Fruit fly (Drosophila melanogaster): ENCODE data around the gene CG12523.

Gene CG12523

dm6 chr3L:10785988-10786706, 14.8 kb upstream of the CG12523 start (continued):
- no peak for TF ChIP-seq Scr (GFP tag; IDR thresholded peaks at IDR 0.05; ENCODE audit: partially characterized antibody)
- TF ChIP-seq Hr39 (optimal IDR thresholded peaks at IDR 0.05) = no peak
- no peak for TF ChIP-seq Dad (GFP tag; optimal IDR thresholded peaks at IDR 0.05)
- peak; percentile 27 for TF ChIP-seq CG17385 (GFP tag; optimal IDR thresholded peaks at IDR 0.05)
- peak; percentile 80 for TF ChIP-seq dmrt99B (tag; optimal IDR thresholded peaks at IDR 0.05)
- TF ChIP-seq CG10979 (tag; optimal IDR thresholded peaks at IDR 0.05) = peak; percentile 26
- TF ChIP-seq pnt (GFP tag; optimal IDR thresholded peaks at IDR 0.05) = no peak
- peak; percentile 78 for TF ChIP-seq sens (GFP tag)
- peak; percentile 0 for TF ChIP-seq Deaf1 (tag; optimal IDR thresholded peaks at IDR 0.05)
- peak; percentile 17; the same call in 1 of the 2 replicates for TF ChIP-seq CG32532 (GFP tag; IDR thresholded peaks at IDR 0.05)
- no peak for TF ChIP-seq gce (GFP tag; IDR thresholded peaks at IDR 0.05)
- TF ChIP-seq otp (GFP tag; IDR thresholded peaks at IDR 0.05) = 0 out of 3 replicates have a peak, but pooled peaks have one; percentile 16
- TF ChIP-seq CG14710 (tag; optimal IDR thresholded peaks at IDR 0.05) = peak; percentile 12
- no peak for TF ChIP-seq GATAe (GFP tag; conservative IDR thresholded peaks at IDR 0.05)
- TF ChIP-seq CG7839 (tag; optimal IDR thresholded peaks at IDR 0.05) = peak; percentile 70
- peak; percentile 9 for TF ChIP-seq CG10267 (tag; optimal IDR thresholded peaks at IDR 0.05)
- TF ChIP-seq Dref (GFP tag; IDR thresholded peaks at IDR 0.05) = 0 out of 2 replicates have a peak, but pooled peaks have one; percentile 7
- TF ChIP-seq CG12299 (tag; optimal IDR thresholded peaks at IDR 0.05) = no peak
- TF ChIP-seq CG13287 (GFP tag; IDR thresholded peaks at IDR 0.05; ENCODE audit: partially characterized antibody) = no peak
- no peak for TF ChIP-seq tin (GFP tag; optimal IDR thresholded peaks at IDR 0.05)
- TF ChIP-seq prd (optimal IDR thresholded peaks at IDR 0.05) = no peak
- TF ChIP-seq prd (GFP tag; IDR thresholded peaks at IDR 0.05) = 0 out of 3 replicates have a peak, but pooled peaks have one; percentile 13
- TF ChIP-seq bigmax (GFP tag; optimal IDR thresholded peaks at IDR 0.05) = no peak
- TF ChIP-seq chm (GFP tag; IDR thresholded peaks at IDR 0.05) = no peak
- TF ChIP-seq Hr51 (GFP tag; optimal IDR thresholded peaks at IDR 0.05) = peak in 1 of 2 experiments; percentile 79
- no peak for TF ChIP-seq CG1603 (tag; optimal IDR thresholded peaks at IDR 0.05)
- no peak for TF ChIP-seq CG8290 (GFP tag; optimal IDR thresholded peaks at IDR 0.05)
- peak in 1 of 2 experiments; percentile 11 for TF ChIP-seq CG8290 (tag; optimal IDR thresholded peaks at IDR 0.05)
- TF ChIP-seq CG9876 (GFP tag; optimal IDR thresholded peaks at IDR 0.05) = no peak
- peak; percentile 17 for TF ChIP-seq tio (GFP tag; optimal IDR thresholded peaks at IDR 0.05)
- peak; percentile 50 for TF ChIP-seq CG2712 (tag; optimal IDR thresholded peaks at IDR 0.05)
- TF ChIP-seq luna (GFP tag; optimal IDR thresholded peaks at IDR 0.05) = no peak
- TF ChIP-seq fd3F (GFP tag; optimal IDR thresholded peaks at IDR 0.05) = no peak
- peak; percentile 74 for TF ChIP-seq CG11504 (tag; optimal IDR thresholded peaks at IDR 0.05)
- no peak for TF ChIP-seq CG6272 (GFP tag; IDR thresholded peaks at IDR 0.05)
- TF ChIP-seq Xrp1 (GFP tag; IDR thresholded peaks at IDR 0.05) = no peak
- peak; percentile 9 for TF ChIP-seq CG2120 (GFP tag; optimal IDR thresholded peaks at IDR 0.05)
- no peak for TF ChIP-seq CG7745 (tag; optimal IDR thresholded peaks at IDR 0.05)
- TF ChIP-seq CG42726 (GFP tag; IDR thresholded peaks at IDR 0.05; ENCODE audit: partially characterized antibody) = no peak
- peak; percentile 67 for TF ChIP-seq Sox102F (GFP tag; optimal IDR thresholded peaks at IDR 0.05)
- no peak for TF ChIP-seq pfk (GFP tag; optimal IDR thresholded peaks at IDR 0.05)
- peak; percentile 41 for TF ChIP-seq Ssrp (tag; optimal IDR thresholded peaks at IDR 0.05)
- no peak for TF ChIP-seq ab (GFP tag; optimal IDR thresholded peaks at IDR 0.05)
- peak; percentile 58 for TF ChIP-seq CG2678 (tag; optimal IDR thresholded peaks at IDR 0.05)
- TF ChIP-seq Dll (GFP tag; IDR thresholded peaks at IDR 0.05; ENCODE audit: partially characterized antibody) = no peak
- peak; percentile 18 for TF ChIP-seq CG17829 (tag; optimal IDR thresholded peaks at IDR 0.05)
- no peak for TF ChIP-seq CG4282 (GFP tag; optimal IDR thresholded peaks at IDR 0.05)
- peak; percentile 23 for TF ChIP-seq D19A (tag; optimal IDR thresholded peaks at IDR 0.05)
- TF ChIP-seq ham (GFP tag; IDR thresholded peaks at IDR 0.05) = no peak
- no peak for TF ChIP-seq knrl (GFP tag; IDR thresholded peaks at IDR 0.05; ENCODE audit: partially characterized antibody)
